Worm (Caenorhabditis elegans): ENCODE data around the gene str-238.

DNA sequence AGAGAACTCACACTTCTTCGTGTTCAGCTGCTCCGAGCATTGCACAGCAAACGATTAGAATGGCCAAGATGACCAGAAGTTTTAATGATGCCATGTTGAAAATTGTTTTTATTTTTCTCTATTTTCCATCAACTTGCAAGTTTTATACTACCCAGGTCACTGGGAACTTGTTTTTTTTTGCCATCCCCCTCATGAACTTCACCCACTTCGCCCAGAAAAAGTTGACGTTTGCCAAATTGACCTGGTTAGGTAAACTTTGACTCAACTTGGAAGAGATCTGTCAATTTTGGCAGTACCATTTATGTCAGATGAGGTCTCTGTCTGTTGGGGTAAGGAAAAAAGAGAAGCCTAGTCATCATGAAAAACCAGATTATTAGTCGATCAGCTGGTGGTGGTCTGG lies 48.3 kb downstream of the str-238 start, which contains the start of gene R13D11.10:
- TF ChIP-seq cog-1 (tag; optimal IDR thresholded peaks at IDR 0.05) = no peak
- no peak for TF ChIP-seq ztf-29 (GFP tag; IDR thresholded peaks at IDR 0.05)
- no peak for TF ChIP-seq ref-1 (GFP tag; conservative IDR thresholded peaks at IDR 0.05)
- TF ChIP-seq klf-2 (GFP tag; conservative IDR thresholded peaks at IDR 0.05) = no peak
